Fruit fly (Drosophila melanogaster): ENCODE data around the gene CG31800.

DNA sequence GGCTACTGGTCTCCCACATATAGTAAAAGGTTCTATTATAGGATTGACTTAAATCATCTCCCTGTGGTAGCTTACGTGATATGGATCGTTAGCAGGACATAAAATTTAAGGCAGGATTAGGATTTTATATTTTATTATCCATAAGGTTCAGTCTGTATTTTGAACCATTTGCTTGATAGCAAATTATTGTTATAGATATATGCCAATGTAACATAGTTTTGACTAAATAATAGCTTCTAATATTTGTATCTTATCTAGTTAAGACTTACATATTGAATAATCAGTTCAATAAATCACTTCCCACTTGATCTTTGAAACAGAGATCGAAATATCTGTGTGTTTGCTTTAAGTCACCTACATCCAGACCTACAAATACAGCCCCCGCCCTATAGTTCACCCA lies 23.8 kb downstream of the CG31800 start, which contains the start of gene robl37BC:
- TF ChIP-seq Myc (optimal IDR thresholded peaks at IDR 0.05): no peak
- TF ChIP-seq insv (optimal IDR thresholded peaks at IDR 0.05): no peak
- TF ChIP-seq Sin3A (optimal IDR thresholded peaks at IDR 0.05): no peak
- TF ChIP-seq ttk (optimal IDR thresholded peaks at IDR 0.05): no peak
